Fruit fly (Drosophila melanogaster) whole organism, embryonic: Measurements from ENCODE around the gene CG43915.

Experiments
- ATbp ChIP-seq: fragments of 200-800 bp; sonication (Bioruptor generic); optimal IDR thresholded peaks from 2 replicates; lab custom pipeline; 2017; ENCODE audit warnings: missing biosample characterization, mild to moderate bottlenecking, missing genetic modification characterization, missing genetic modification reagents
- CG10147 ChIP-seq: fragments of 200-800 bp; sonication (Bioruptor generic); optimal IDR thresholded peaks from 2 replicates; lab custom pipeline; 2019; ENCODE audit warnings: missing biosample characterization, mild to moderate bottlenecking, missing genetic modification characterization, moderate library complexity
- CG10209 ChIP-seq: fragments of 200-800 bp; sonication (Bioruptor generic); optimal IDR thresholded peaks from 3 replicates; lab custom pipeline; 2017; ENCODE audit warnings: missing biosample characterization, mild to moderate bottlenecking, missing genetic modification characterization, missing genetic modification reagents
- CG10654 ChIP-seq: fragments of 200-800 bp; sonication (Bioruptor generic); optimal IDR thresholded peaks from 2 replicates; lab custom pipeline; 2016; ENCODE audit warnings: missing biosample characterization, missing genetic modification characterization
- CG11696 ChIP-seq: fragments of 200-800 bp; sonication (Bioruptor generic); IDR thresholded peaks from 2 replicates; pipeline ENCODE4 v1.3.6; 2022; ENCODE audit warnings: missing biosample characterization, missing genetic modification characterization
- CG1233 ChIP-seq: fragments of 200-800 bp; sonication (Bioruptor generic); optimal IDR thresholded peaks from 4 replicates; lab custom pipeline; 2018; ENCODE audit warnings: missing biosample characterization, mild to moderate bottlenecking, missing genetic modification characterization
- CG12769 ChIP-seq: fragments of 200-800 bp; sonication (Bioruptor generic); optimal IDR thresholded peaks from 2 replicates; lab custom pipeline; 2019; ENCODE audit warnings: missing biosample characterization, mild to moderate bottlenecking, missing genetic modification characterization, moderate library complexity
- CG12942 ChIP-seq: fragments of 200-800 bp; sonication (Bioruptor generic); optimal IDR thresholded peaks from 3 replicates; lab custom pipeline; 2016; ENCODE audit warnings: missing biosample characterization, missing genetic modification characterization
- CG13296 ChIP-seq: fragments of 200-800 bp; sonication (Bioruptor generic); optimal IDR thresholded peaks from 3 replicates; lab custom pipeline; 2018; ENCODE audit warnings: missing biosample characterization, mild to moderate bottlenecking, missing genetic modification characterization
- CG14050 ChIP-seq: fragments of 200-800 bp; sonication (Bioruptor generic); IDR thresholded peaks from 3 replicates; pipeline ENCODE4 v1.3.6; 2022; ENCODE audit warnings: missing biosample characterization, missing genetic modification characterization
- CG14860 ChIP-seq: fragments of 200-800 bp; sonication (Bioruptor generic); IDR thresholded peaks from 3 replicates; pipeline ENCODE4 v1.3.6; 2022; ENCODE audit warnings: missing biosample characterization, missing genetic modification characterization; ENCODE audit not compliant: partially characterized antibody
- CG1602 ChIP-seq: fragments of 200-800 bp; sonication (Bioruptor generic); optimal IDR thresholded peaks from 3 replicates; lab custom pipeline; 2016; ENCODE audit warnings: missing biosample characterization, missing genetic modification characterization
- CG1792 ChIP-seq: fragments of 200-800 bp; sonication (Bioruptor generic); optimal IDR thresholded peaks from 2 replicates; lab custom pipeline; 2016; ENCODE audit warnings: missing biosample characterization, missing genetic modification characterization
- CG6254 ChIP-seq: fragments of 200-800 bp; sonication (Bioruptor generic); optimal IDR thresholded peaks from 3 replicates; lab custom pipeline; 2017; ENCODE audit warnings: mild to moderate bottlenecking, missing biosample characterization, missing genetic modification reagents, missing genetic modification characterization
- CG6765 ChIP-seq: fragments of 200-800 bp; sonication (Bioruptor generic); optimal IDR thresholded peaks from 3 replicates; lab custom pipeline; 2017; ENCODE audit warnings: missing biosample characterization, mild to moderate bottlenecking, missing genetic modification characterization
- CG7357 ChIP-seq: fragments of 200-800 bp; sonication (Bioruptor generic); IDR thresholded peaks from 3 replicates; pipeline ENCODE4 v1.3.6; 2022; ENCODE audit warnings: missing biosample characterization, missing genetic modification characterization
- CG7786 ChIP-seq: fragments of 200-800 bp; sonication (Bioruptor generic); optimal IDR thresholded peaks from 2 replicates; lab custom pipeline; 2016; ENCODE audit warnings: missing biosample characterization, missing genetic modification characterization
- CG8089 ChIP-seq: fragments of 200-800 bp; sonication (Bioruptor generic); optimal IDR thresholded peaks from 3 replicates; lab custom pipeline; 2016; ENCODE audit warnings: missing biosample characterization, missing genetic modification characterization
- CG8924 ChIP-seq: fragments of 200-800 bp; optimal IDR thresholded peaks from 3 replicates; lab custom pipeline; 2019; ENCODE audit warnings: missing biosample characterization, mild to moderate bottlenecking, missing genetic modification characterization, moderate library complexity
- D ChIP-seq, 2 experiments: fragments of 200-800 bp in 1 of 2; fragments of >200 bp in 1 of 2; sonication (Bioruptor generic) in 1 of 2; optimal IDR thresholded peaks; 2 replicates in 1 of 2; 3 replicates in 1 of 2; lab custom pipeline; 2017; ENCODE audit warnings: mild to moderate bottlenecking in 1 of 2, missing biosample characterization in 1 of 2, missing genetic modification characterization in 1 of 2, missing genetic modification reagents in 1 of 2
- D19A ChIP-seq: fragments of 200-800 bp; optimal IDR thresholded peaks from 3 replicates; lab custom pipeline; 2019; ENCODE audit warnings: missing biosample characterization, mild to moderate bottlenecking, missing genetic modification characterization, moderate library complexity
- Drgx ChIP-seq: fragments of 200-800 bp; sonication (Bioruptor generic); IDR thresholded peaks from 2 replicates; pipeline ENCODE4 v1.3.6; 2022; ENCODE audit warnings: missing biosample characterization, missing genetic modification characterization
- Elba2 ChIP-seq: fragments of 200-800 bp; sonication (Bioruptor generic); optimal IDR thresholded peaks from 3 replicates; lab custom pipeline; 2016; ENCODE audit warnings: missing biosample characterization, missing genetic modification characterization
- HmgZ ChIP-seq: fragments of 200-800 bp; sonication (Bioruptor generic); optimal IDR thresholded peaks from 2 replicates; lab custom pipeline; 2018; ENCODE audit warnings: missing biosample characterization, mild to moderate bottlenecking, missing genetic modification characterization
- Poxn ChIP-seq: fragments of 200-800 bp; sonication (Bioruptor generic); IDR thresholded peaks from 2 replicates; pipeline ENCODE4 v1.3.6; 2022; ENCODE audit warnings: missing biosample characterization, missing genetic modification characterization
- ara ChIP-seq: fragments of 200-800 bp; sonication (Bioruptor generic); IDR thresholded peaks from 2 replicates; pipeline ENCODE4 v1.3.6; 2022; ENCODE audit warnings: missing biosample characterization, missing genetic modification characterization
- corto ChIP-seq: fragments of 200-800 bp; sonication (Bioruptor generic); optimal IDR thresholded peaks from 2 replicates; lab custom pipeline; 2016; ENCODE audit warnings: missing biosample characterization, mild to moderate bottlenecking, missing genetic modification characterization, moderate library complexity
- danr ChIP-seq: fragments of 200-800 bp; sonication (Bioruptor generic); IDR thresholded peaks from 2 replicates; pipeline ENCODE4 v1.3.6; 2022; ENCODE audit warnings: missing biosample characterization, missing genetic modification characterization
- dmrt11E ChIP-seq: fragments of 200-800 bp; sonication (Bioruptor generic); optimal IDR thresholded peaks from 3 replicates; lab custom pipeline; 2018; ENCODE audit warnings: missing biosample characterization, mild to moderate bottlenecking, missing genetic modification characterization, moderate library complexity
- dmrt99B ChIP-seq: fragments of 200-800 bp; sonication (Bioruptor generic); optimal IDR thresholded peaks from 2 replicates; lab custom pipeline; 2018; ENCODE audit warnings: missing biosample characterization, mild to moderate bottlenecking, missing genetic modification characterization, moderate library complexity
- dpn ChIP-seq, 2 experiments: fragments of 200-800 bp; sonication (Bioruptor generic); optimal IDR thresholded peaks; 3 replicates each; lab custom pipeline; 2016; ENCODE audit warnings: missing biosample characterization in 2 of 2, missing genetic modification characterization in 2 of 2
- dysf ChIP-seq: fragments of 200-800 bp; sonication (Bioruptor generic); IDR thresholded peaks from 3 replicates; pipeline ENCODE4 v1.3.6; 2022; ENCODE audit warnings: missing biosample characterization, missing genetic modification characterization
- lab ChIP-seq: fragments of 200-800 bp; sonication (Bioruptor generic); optimal IDR thresholded peaks from 3 replicates; lab custom pipeline; 2017; ENCODE audit warnings: missing biosample characterization, missing genetic modification characterization, mild to moderate bottlenecking, moderate library complexity, missing genetic modification reagents
- mam ChIP-seq: fragments of 200-800 bp; sonication (Bioruptor generic); optimal IDR thresholded peaks from 3 replicates; lab custom pipeline; 2016; ENCODE audit warnings: missing biosample characterization, missing genetic modification characterization
- org-1 ChIP-seq: fragments of 200-800 bp; sonication (Bioruptor generic); optimal IDR thresholded peaks from 2 replicates; lab custom pipeline; 2017; ENCODE audit warnings: missing biosample characterization, missing genetic modification characterization
- pnt ChIP-seq: fragments of 200-800 bp; sonication (Bioruptor generic); optimal IDR thresholded peaks from 3 replicates; lab custom pipeline; 2016; ENCODE audit warnings: missing biosample characterization, missing genetic modification characterization
- psq ChIP-seq: fragments of 200-800 bp; sonication (Bioruptor generic); optimal IDR thresholded peaks from 2 replicates; lab custom pipeline; 2017; ENCODE audit warnings: missing biosample characterization, missing genetic modification characterization
- row ChIP-seq: fragments of 200-800 bp; sonication (Bioruptor generic); IDR thresholded peaks from 3 replicates; pipeline ENCODE4 v1.3.6; 2022; ENCODE audit warnings: missing biosample characterization, missing genetic modification characterization
- run ChIP-seq: fragments of 200-800 bp; sonication (Bioruptor generic); optimal IDR thresholded peaks from 3 replicates; lab custom pipeline; 2018; ENCODE audit warnings: missing biosample characterization, mild to moderate bottlenecking, missing genetic modification characterization
- scrt ChIP-seq: fragments of 200-800 bp; sonication (Bioruptor generic); optimal IDR thresholded peaks from 2 replicates; lab custom pipeline; 2018; ENCODE audit warnings: missing biosample characterization, mild to moderate bottlenecking, missing genetic modification characterization, moderate library complexity
- sisA ChIP-seq: fragments of 200-800 bp; sonication (Bioruptor generic); IDR thresholded peaks from 2 replicates; pipeline ENCODE4 v1.3.6; 2022; ENCODE audit warnings: missing biosample characterization, missing genetic modification characterization
- slbo ChIP-seq: fragments of 200-800 bp; sonication (Bioruptor generic); IDR thresholded peaks from 2 replicates; pipeline ENCODE4 v1.3.6; 2022; ENCODE audit warnings: missing biosample characterization, missing genetic modification characterization
- sqz ChIP-seq: fragments of 200-800 bp; sonication (Bioruptor generic); optimal IDR thresholded peaks from 3 replicates; lab custom pipeline; 2018; ENCODE audit warnings: missing biosample characterization, mild to moderate bottlenecking, missing genetic modification characterization
- sr ChIP-seq: fragments of 200-800 bp; sonication (Bioruptor generic); IDR thresholded peaks from 3 replicates; pipeline ENCODE4 v1.3.6; 2022; ENCODE audit warnings: missing biosample characterization, missing genetic modification characterization
- tap ChIP-seq: fragments of 200-800 bp; optimal IDR thresholded peaks from 3 replicates; lab custom pipeline; 2019; ENCODE audit warnings: missing biosample characterization, mild to moderate bottlenecking, missing genetic modification characterization, moderate library complexity
- tll ChIP-seq, 2 experiments: fragments of 200-800 bp in 1 of 2; fragments of >200 bp in 1 of 2; sonication (Bioruptor generic) in 1 of 2; optimal IDR thresholded peaks; 2 replicates each; lab custom pipeline; 2017 to 2019; ENCODE audit warnings: missing biosample characterization in 2 of 2, missing genetic modification characterization in 2 of 2, mild to moderate bottlenecking in 1 of 2, moderate library complexity in 1 of 2
- trem ChIP-seq: fragments of 200-800 bp; optimal IDR thresholded peaks from 3 replicates; lab custom pipeline; 2019; ENCODE audit warnings: missing biosample characterization, mild to moderate bottlenecking, missing genetic modification characterization, moderate library complexity
- unpg ChIP-seq: fragments of 200-800 bp; sonication (Bioruptor generic); optimal IDR thresholded peaks from 3 replicates; lab custom pipeline; 2018; ENCODE audit warnings: missing biosample characterization, mild to moderate bottlenecking, missing genetic modification characterization, moderate library complexity
- usp ChIP-seq: fragments of >200 bp; optimal IDR thresholded peaks from 2 replicates; lab custom pipeline; 2017; ENCODE audit warnings: missing biosample characterization, missing genetic modification characterization

The CG43915 gene

dm6 chr3L:3935567-3936207 is 37.0 kb upstream of the CG43915 start, which contains the start of gene Eip63F-1 (continued):
- TF ChIP-seq HmgZ (tag; lab: Kevin White, UChicago) (peak; percentile 46), CG10147 (GFP tag; lab: Kevin White, UChicago) (peak; percentile 78), CG1233 (GFP tag; lab: Kevin White, UChicago) (peak; percentile 75), dmrt11E (tag; lab: Kevin White, UChicago) (no peak), run (tag; lab: Kevin White, UChicago) (peak; percentile 34), ara (GFP tag; lab: Robert Waterston, UW) (no peak), CG12769 (tag; lab: Kevin White, UChicago) (peak; percentile 48), trem (tag; lab: Kevin White, UChicago) (peak; percentile 28), org-1 (peak; percentile 55), sisA (GFP tag; lab: Robert Waterston, UW) (peak; percentile 56), danr (GFP tag; lab: Robert Waterston, UW) (peak; percentile 41; the same call in 1 of the 2 replicates), CG14860 (no peak), CG10654 (GFP tag; lab: Kevin White, UChicago) (peak; percentile 63), CG6765 (GFP tag; lab: Kevin White, UChicago) (peak; percentile 50), pnt (GFP tag; lab: Kevin White, UChicago) (no peak), dmrt99B (tag; lab: Kevin White, UChicago) (peak; percentile 71), tap (tag; lab: Kevin White, UChicago) (peak; percentile 68), Poxn (0 out of 2 replicates have a peak, but pooled peaks have one; percentile 7), lab (GFP tag; lab: Kevin White, UChicago) (peak; percentile 70), CG1792 (GFP tag; lab: Kevin White, UChicago) (peak; percentile 2), CG10209 (GFP tag; lab: Kevin White, UChicago) (peak; percentile 65), CG7357 (0 out of 3 replicates have a peak, but pooled peaks have one; percentile 10), CG12942 (GFP tag; lab: Kevin White, UChicago) (peak; percentile 42), CG7786 (GFP tag; lab: Kevin White, UChicago) (peak; percentile 31), usp (no peak), D (optimal IDR thresholded peaks at IDR 0.05; lab: Kevin White, UChicago) (no peak), D (GFP tag; optimal IDR thresholded peaks at IDR 0.05; lab: Kevin White, UChicago) (peak; percentile 52), row (GFP tag; lab: Robert Waterston, UW) (peak; percentile 66), tll (GFP tag; optimal IDR thresholded peaks at IDR 0.05; lab: Kevin White, UChicago) (no peak), CG8089 (GFP tag; lab: Kevin White, UChicago) (no peak), D19A (tag; lab: Kevin White, UChicago) (peak; percentile 57), sqz (GFP tag; lab: Kevin White, UChicago) (no peak), slbo (GFP tag; lab: Robert Waterston, UW) (peak; percentile 71), dpn (GFP tag; optimal IDR thresholded peaks at IDR 0.05; lab: Kevin White, UChicago) (peak in 1 of 2 experiments; percentile 62), CG11696 (GFP tag; lab: Robert Waterston, UW) (peak; percentile 38; the same call in 1 of the 2 replicates), dysf (GFP tag; lab: Robert Waterston, UW) (peak; percentile 71), CG6254 (GFP tag; lab: Kevin White, UChicago) (peak; percentile 28), CG1602 (GFP tag; lab: Kevin White, UChicago) (peak; percentile 22), ATbp (GFP tag; lab: Kevin White, UChicago) (peak; percentile 51), CG13296 (GFP tag; lab: Kevin White, UChicago) (peak; percentile 70), Elba2 (GFP tag; lab: Kevin White, UChicago) (no peak), CG8924 (tag; lab: Kevin White, UChicago) (peak; percentile 74), CG14050 (GFP tag; lab: Robert Waterston, UW) (peak; percentile 54; the same call in 2 of the 3 replicates), corto (no peak), psq (GFP tag; lab: Kevin White, UChicago) (peak; percentile 13), sr (GFP tag; lab: Robert Waterston, UW) (peak; percentile 76), unpg (GFP tag; lab: Kevin White, UChicago) (peak; percentile 64), scrt (GFP tag; lab: Kevin White, UChicago) (peak; percentile 81), Drgx (GFP tag; lab: Robert Waterston, UW) (peak; percentile 48; the same call in 1 of the 2 replicates), mam (GFP tag; lab: Kevin White, UChicago) (no peak)
